Worm (Caenorhabditis elegans): Measurements from ENCODE around the gene mlc-5.

ce11 chrIII:13633826-13634225, 10.7 kb downstream of the mlc-5 start:
- TF ChIP-seq him-1 (tag; optimal IDR thresholded peaks at IDR 0.05) (no peak), dao-5 (tag; optimal IDR thresholded peaks at IDR 0.05) (no peak)

Data from whole organism, L4/young adult.